Worm (Caenorhabditis elegans): ENCODE data around the gene T26C5.5.

T26C5.5 gene

ce11 chrII:9213055-9213708, 33.4 kb downstream of the T26C5.5 start, which contains the start of gene znfx-1:
znfx-1 (plus strand) TSS chrII:9213658.
- no peak for TF ChIP-seq sox-4 (tag; optimal IDR thresholded peaks at IDR 0.05)
- no peak for TF ChIP-seq unc-86 (tag; optimal IDR thresholded peaks at IDR 0.05)
- no peak for TF ChIP-seq syd-9 (tag; optimal IDR thresholded peaks at IDR 0.05)
- no peak for TF ChIP-seq pros-1 (tag; optimal IDR thresholded peaks at IDR 0.05)
- TF ChIP-seq ceh-2 (tag; optimal IDR thresholded peaks at IDR 0.05), result no peak
- no peak for TF ChIP-seq ceh-48 (tag; optimal IDR thresholded peaks at IDR 0.05)
- no peak for TF ChIP-seq ttx-3 (tag; optimal IDR thresholded peaks at IDR 0.05)
- no peak for TF ChIP-seq eyg-1 (tag; optimal IDR thresholded peaks at IDR 0.05)

ce11 chrII:9211684-9212083, 34.9 kb downstream of the T26C5.5 start:
- no peak for TF ChIP-seq ztf-16 (tag; optimal IDR thresholded peaks at IDR 0.05)
- TF ChIP-seq fkh-6 (tag; optimal IDR thresholded peaks at IDR 0.05), result no peak
- TF ChIP-seq pag-3 (tag; optimal IDR thresholded peaks at IDR 0.05; ENCODE audit: borderline replicate concordance), result no peak
- TF ChIP-seq ceh-45 (GFP tag; IDR thresholded peaks at IDR 0.05), result no peak
- TF ChIP-seq gmeb-2 (tag; optimal IDR thresholded peaks at IDR 0.05), result no peak
- no peak for TF ChIP-seq eyg-1 (tag; optimal IDR thresholded peaks at IDR 0.05)

ce11 chrII:9210076-9210475, 36.5 kb downstream of the T26C5.5 start, which contains the start of gene ZK1067.4:
ZK1067.4 (plus strand) TSS chrII:9210376.
- TF ChIP-seq npax-4 (tag; optimal IDR thresholded peaks at IDR 0.05) (no peak), syd-9 (tag; optimal IDR thresholded peaks at IDR 0.05) (no peak), che-1 (tag; optimal IDR thresholded peaks at IDR 0.05) (no peak), zip-5 (tag; optimal IDR thresholded peaks at IDR 0.05) (no peak), tbx-7 (tag; optimal IDR thresholded peaks at IDR 0.05) (no peak), ets-4 (tag; optimal IDR thresholded peaks at IDR 0.05) (no peak)

- TF ChIP-seq tbx-2 (tag; optimal IDR thresholded peaks at IDR 0.05) (no peak), fkh-6 (tag; optimal IDR thresholded peaks at IDR 0.05) (no peak), elt-4 (tag; optimal IDR thresholded peaks at IDR 0.05) (no peak), fkh-10 (GFP tag; optimal IDR thresholded peaks at IDR 0.05) (no peak), C38D4.7 (GFP tag; optimal IDR thresholded peaks at IDR 0.05) (no peak), K02D7.2 (tag; optimal IDR thresholded peaks at IDR 0.05) (no peak), lin-11 (tag; optimal IDR thresholded peaks at IDR 0.05) (no peak), hlh-6 (tag; optimal IDR thresholded peaks at IDR 0.05) (no peak), gmeb-2 (tag; optimal IDR thresholded peaks at IDR 0.05) (no peak), ttx-3 (tag; optimal IDR thresholded peaks at IDR 0.05) (no peak), syd-9 (tag; optimal IDR thresholded peaks at IDR 0.05) (no peak), dmd-4 (tag; optimal IDR thresholded peaks at IDR 0.05; ENCODE audit: borderline replicate concordance) (no peak), T23F11.4 (GFP tag; optimal IDR thresholded peaks at IDR 0.05) (no peak)
These were observed 49.3 kb downstream of the T26C5.5 start, which contains the start of gene let-23 for ce11 chrII:9197212-9197611. let-23 (plus strand) TSS chrII:9197512.

- TF ChIP-seq pha-4 (tag; optimal IDR thresholded peaks at IDR 0.05) (no peak), pag-3 (tag; optimal IDR thresholded peaks at IDR 0.05; ENCODE audit: borderline replicate concordance) (no peak), C08G9.2 (tag; optimal IDR thresholded peaks at IDR 0.05) (no peak), mec-3 (tag; optimal IDR thresholded peaks at IDR 0.05; ENCODE audit: borderline replicate concordance) (no peak), ceh-6 (GFP tag; optimal IDR thresholded peaks at IDR 0.05) (no peak), ceh-22 (tag; optimal IDR thresholded peaks at IDR 0.05) (no peak), elt-2 (tag; optimal IDR thresholded peaks at IDR 0.05) (no peak), lim-6 (tag; optimal IDR thresholded peaks at IDR 0.05) (no peak), ceh-30 (tag; optimal IDR thresholded peaks at IDR 0.05) (no peak), pat-9 (tag; optimal IDR thresholded peaks at IDR 0.05) (no peak), K02D7.2 (tag; optimal IDR thresholded peaks at IDR 0.05) (no peak), ets-4 (tag; optimal IDR thresholded peaks at IDR 0.05) (no peak), ceh-48 (tag; optimal IDR thresholded peaks at IDR 0.05) (no peak), ceh-2 (tag; optimal IDR thresholded peaks at IDR 0.05) (no peak)
These were observed 50.2 kb downstream of the T26C5.5 start for ce11 chrII:9196325-9196724.
